Fruit fly (Drosophila melanogaster): Measurements from ENCODE around the gene Rcd4.

The Rcd4 gene

dm6 chr2L:8384108-8384601 lies 1.5 kb downstream of the Rcd4 start, which contains the start of the genes Dad1 and CG13384 (continued):
- peak; percentile 46 to 74 for TF ChIP-seq chif (GFP tag; optimal IDR thresholded peaks at IDR 0.05)
- TF ChIP-seq CoRest (tag; optimal IDR thresholded peaks at IDR 0.05) = peak; percentile 98

dm6 chr2L:8384985-8385519 lies 2.4 kb downstream of the Rcd4 start:
- TF ChIP-seq cg (GFP tag; optimal IDR thresholded peaks at IDR 0.05) (no peak), CG17385 (GFP tag; optimal IDR thresholded peaks at IDR 0.05) (peak; percentile 7), CG8089 (GFP tag; optimal IDR thresholded peaks at IDR 0.05) (no peak), sisA (GFP tag; IDR thresholded peaks at IDR 0.05) (no peak), lilli (GFP tag; optimal IDR thresholded peaks at IDR 0.05) (no peak), CG14014 (GFP tag; IDR thresholded peaks at IDR 0.05) (no peak), unc-4 (GFP tag; IDR thresholded peaks at IDR 0.05; ENCODE audit: partially characterized antibody) (no peak), Asciz (GFP tag; optimal IDR thresholded peaks at IDR 0.05) (peak; percentile 38), CG13296 (GFP tag; optimal IDR thresholded peaks at IDR 0.05) (peak; percentile 32), sens (GFP tag) (peak; percentile 81), ATbp (GFP tag; optimal IDR thresholded peaks at IDR 0.05) (peak; percentile 35), CG11560 (tag; IDR thresholded peaks at IDR 0.05) (no peak), Pdp1 (GFP tag; optimal IDR thresholded peaks at IDR 0.05) (peak in 1 of 2 experiments; percentile 79), CG15011 (GFP tag; optimal IDR thresholded peaks at IDR 0.05) (no peak), CG1603 (tag; optimal IDR thresholded peaks at IDR 0.05) (peak; percentile 5), H2.0 (GFP tag; IDR thresholded peaks at IDR 0.05) (no peak), PHDP (tag; optimal IDR thresholded peaks at IDR 0.05) (no peak), az2 (GFP tag; optimal IDR thresholded peaks at IDR 0.05) (no peak), h (optimal IDR thresholded peaks at IDR 0.05) (no peak), CG16863 (GFP tag; optimal IDR thresholded peaks at IDR 0.05) (no peak), CG12071 (GFP tag; optimal IDR thresholded peaks at IDR 0.05) (peak; percentile 19), D19B (GFP tag; optimal IDR thresholded peaks at IDR 0.05) (no peak), CG9727 (GFP tag; optimal IDR thresholded peaks at IDR 0.05) (no peak), CG7786 (GFP tag; optimal IDR thresholded peaks at IDR 0.05) (no peak), HLH3B (GFP tag; IDR thresholded peaks at IDR 0.05) (no peak), mirr (GFP tag; optimal IDR thresholded peaks at IDR 0.05) (no peak), YL-1 (GFP tag; optimal IDR thresholded peaks at IDR 0.05) (no peak), nau (GFP tag; optimal IDR thresholded peaks at IDR 0.05) (no peak), ro (GFP tag; IDR thresholded peaks at IDR 0.05) (no peak), CG1647 (GFP tag; optimal IDR thresholded peaks at IDR 0.05) (no peak)

- TF ChIP-seq CG10979 (tag; optimal IDR thresholded peaks at IDR 0.05) = no peak
- no peak for TF ChIP-seq CG5953 (GFP tag; IDR thresholded peaks at IDR 0.05)
- TF ChIP-seq lov (optimal IDR thresholded peaks at IDR 0.05) = no peak
- 0 out of 3 replicates have a peak, but pooled peaks have one; percentile 30 for TF ChIP-seq lov (GFP tag; IDR thresholded peaks at IDR 0.05)
- no peak for TF ChIP-seq CG9215 (GFP tag; IDR thresholded peaks at IDR 0.05)
- no peak for TF ChIP-seq jigr1 (GFP tag; IDR thresholded peaks at IDR 0.05)
- no peak for TF ChIP-seq fru (optimal IDR thresholded peaks at IDR 0.05)
These were observed 3.2 kb downstream of the Rcd4 start for dm6 chr2L:8385849-8386248.

All from whole organism, embryonic.